Worm (Caenorhabditis elegans) whole organism, L4/young adult: Measurements from ENCODE around the gene srx-131.

Source experiments
- dao-5 ChIP-seq: sonication (generic microtip); optimal IDR thresholded peaks from 2 replicates; lab custom pipeline; 2016; ENCODE audit warnings: missing genotype, missing genetic modification characterization, moderate library complexity, missing compliant biosample characterization
- him-1 ChIP-seq: sonication (generic microtip); optimal IDR thresholded peaks from 2 replicates; lab custom pipeline; 2016; ENCODE audit warnings: missing genotype, missing genetic modification reagents, missing genetic modification characterization, missing compliant biosample characterization

- TF ChIP-seq him-1 (no peak), dao-5 (no peak)
Observed at ce11 chrV:13854306-13854705, 9.1 kb downstream of the srx-131 start, which contains the start of gene ttr-21.
